Worm (Caenorhabditis elegans) whole organism, young adult: ENCODE measurements around the gene Y75B8A.13.

Source experiments
- C17E4.6 ChIP-seq: fragments of 200-800 bp; sonication (Bioruptor generic); IDR thresholded peaks from 2 replicates; pipeline ENCODE4 v1.3.6; 2022; ENCODE audit warnings: missing genetic modification reagents, missing genetic modification characterization, missing compliant biosample characterization
- F37B4.10 ChIP-seq: fragments of 200-800 bp; sonication (Bioruptor generic); IDR thresholded peaks from 2 replicates; pipeline ENCODE4 v1.3.6; 2022; ENCODE audit warnings: missing genetic modification characterization, missing compliant biosample characterization
- F39B2.1 ChIP-seq: fragments of 200-800 bp; sonication (Bioruptor generic); IDR thresholded peaks from 2 replicates; pipeline ENCODE4 v1.3.6; 2022; ENCODE audit warnings: missing genetic modification reagents, missing genetic modification characterization, missing compliant biosample characterization
- F49E8.2 ChIP-seq: sonication (generic microtip); optimal IDR thresholded peaks from 3 replicates; lab custom pipeline; 2017; ENCODE audit warnings: missing genetic modification characterization, mild to moderate bottlenecking, missing compliant biosample characterization, antibody characterized with exemption, moderate library complexity; ENCODE audit not compliant: insufficient read depth
- ZK185.1 ChIP-seq: sonication (generic microtip); optimal IDR thresholded peaks from 2 replicates; lab custom pipeline; 2016; ENCODE audit warnings: mild to moderate bottlenecking, missing genetic modification characterization, missing compliant biosample characterization; ENCODE audit not compliant: poor library complexity, severe bottlenecking
- akir-1 ChIP-seq: fragments of 200-800 bp; sonication (Bioruptor generic); optimal IDR thresholded peaks from 2 replicates; lab custom pipeline; 2018; ENCODE audit warnings: mild to moderate bottlenecking, missing genetic modification characterization, moderate library complexity, missing compliant biosample characterization
- attf-3 ChIP-seq: fragments of 200-800 bp; sonication (Bioruptor generic); conservative IDR thresholded peaks from 2 replicates; pipeline ENCODE4 v1.3.6; 2022; ENCODE audit warnings: missing genetic modification reagents, missing genetic modification characterization, missing compliant biosample characterization
- bed-2 ChIP-seq: fragments of 200-800 bp; sonication (Bioruptor generic); IDR thresholded peaks from 2 replicates; pipeline ENCODE4 v1.3.6; 2022; ENCODE audit warnings: missing genetic modification reagents, missing genetic modification characterization, missing compliant biosample characterization
- cebp-2 ChIP-seq: fragments of 200-800 bp; sonication (Bioruptor generic); IDR thresholded peaks from 2 replicates; pipeline ENCODE4 v1.3.6; 2022; ENCODE audit warnings: missing genetic modification characterization, missing compliant biosample characterization
- chd-7 ChIP-seq: sonication (generic microtip); optimal IDR thresholded peaks from 2 replicates; lab custom pipeline; 2016; ENCODE audit warnings: mild to moderate bottlenecking, missing genetic modification characterization, moderate library complexity, missing compliant biosample characterization
- egl-44 ChIP-seq: fragments of 200-800 bp; sonication (Bioruptor generic); IDR thresholded peaks from 2 replicates; pipeline ENCODE4 v1.3.6; 2022; ENCODE audit warnings: missing genetic modification reagents, missing genetic modification characterization, missing compliant biosample characterization
- egrh-3 ChIP-seq: fragments of 200-800 bp; sonication (Bioruptor generic); IDR thresholded peaks from 2 replicates; pipeline ENCODE4 v1.3.6; 2022; ENCODE audit warnings: missing genetic modification reagents, missing genetic modification characterization, missing compliant biosample characterization
- hlh-12 ChIP-seq: sonication (generic microtip); optimal IDR thresholded peaks from 2 replicates; lab custom pipeline; 2016; ENCODE audit warnings: missing genetic modification characterization, missing compliant biosample characterization
- hmg-1.2 ChIP-seq: fragments of 200-800 bp; sonication (Bioruptor generic); IDR thresholded peaks from 2 replicates; pipeline ENCODE4 v1.3.6; 2022; ENCODE audit warnings: missing genetic modification reagents, missing genetic modification characterization, missing compliant biosample characterization
- lin-54 ChIP-seq: fragments of 200-800 bp; sonication (Bioruptor generic); optimal IDR thresholded peaks from 2 replicates; lab custom pipeline; 2018; ENCODE audit warnings: mild to moderate bottlenecking, missing genetic modification characterization, missing compliant biosample characterization
- nfyb-1 ChIP-seq: fragments of 200-800 bp; sonication (Bioruptor generic); IDR thresholded peaks from 2 replicates; pipeline ENCODE4 v1.3.6; 2022; ENCODE audit warnings: missing genetic modification reagents, missing genetic modification characterization, missing compliant biosample characterization
- sptf-2 ChIP-seq: fragments of 200-800 bp; sonication (Bioruptor generic); optimal IDR thresholded peaks from 2 replicates; lab custom pipeline; 2018; ENCODE audit warnings: mild to moderate bottlenecking, missing genetic modification characterization, missing compliant biosample characterization
- tbx-9 ChIP-seq: sonication (generic microtip); optimal IDR thresholded peaks from 2 replicates; lab custom pipeline; 2016; ENCODE audit warnings: borderline replicate concordance, missing genetic modification characterization, inconsistent platforms, missing compliant biosample characterization
- zfh-2 ChIP-seq: fragments of 200-800 bp; sonication (Bioruptor generic); conservative IDR thresholded peaks from 2 replicates; pipeline ENCODE4 v1.3.6; 2022; ENCODE audit warnings: missing genetic modification reagents, missing genetic modification characterization, missing compliant biosample characterization
- ztf-22 ChIP-seq: fragments of 200-800 bp; sonication (Bioruptor generic); optimal IDR thresholded peaks from 2 replicates; lab custom pipeline; 2018; ENCODE audit warnings: mild to moderate bottlenecking, missing genetic modification characterization, moderate library complexity, missing compliant biosample characterization
- ztf-26 ChIP-seq: sonication (generic microtip); optimal IDR thresholded peaks from 2 replicates; lab custom pipeline; 2017; ENCODE audit warnings: missing genetic modification characterization, missing compliant biosample characterization

Y75B8A.13 gene

ce11 chrIII:12159208-12159607 is 56.3 kb downstream of the Y75B8A.13 start:
- no peak for TF ChIP-seq lin-54 (GFP tag; lab: Kevin White, UChicago)
- TF ChIP-seq zfh-2, result peak; percentile 72
- peak; percentile 67; the same call in 1 of the 2 replicates for TF ChIP-seq egrh-3 (GFP tag; lab: Robert Waterston, UW)

- TF ChIP-seq nfyb-1 (GFP tag; lab: Robert Waterston, UW) (0 out of 2 replicates have a peak, but pooled peaks have one; percentile 51), ztf-26 (tag; lab: Kevin White, UChicago) (no peak), hmg-1.2 (GFP tag; lab: Robert Waterston, UW) (no peak), F39B2.1 (GFP tag; lab: Robert Waterston, UW) (no peak), F49E8.2 (tag; lab: Kevin White, UChicago) (no peak), tbx-9 (no peak), ZK185.1 (tag; lab: Kevin White, UChicago) (no peak)
- TF ChIP-seq, all 124 proteins: peak for 1
Observed at ce11 chrIII:12157576-12157975, 57.9 kb downstream of the Y75B8A.13 start.

ce11 chrIII:12156582-12156981 is 58.9 kb downstream of the Y75B8A.13 start:
- TF ChIP-seq bed-2 (GFP tag; lab: Robert Waterston, UW) (no peak), attf-3 (GFP tag; lab: Robert Waterston, UW) (no peak), egl-44 (GFP tag; lab: Robert Waterston, UW) (no peak), akir-1 (no peak), tbx-9 (no peak), ztf-22 (GFP tag; lab: Kevin White, UChicago) (no peak), C17E4.6 (GFP tag; lab: Robert Waterston, UW) (no peak), chd-7 (tag; lab: Kevin White, UChicago) (no peak), hlh-12 (no peak)

ce11 chrIII:12155759-12156158 is 59.7 kb downstream of the Y75B8A.13 start:
- no peak for TF ChIP-seq cebp-2 (GFP tag; lab: Robert Waterston, UW)
- peak; percentile 82 for TF ChIP-seq nfyb-1 (GFP tag; lab: Robert Waterston, UW)
- no peak for TF ChIP-seq F37B4.10 (GFP tag; lab: Robert Waterston, UW)
- TF ChIP-seq sptf-2 (GFP tag; lab: Kevin White, UChicago), result no peak
